Worm (Caenorhabditis elegans) whole organism, late embryonic: ENCODE data around the gene ugt-44.

Experiments used
- C08G9.2 ChIP-seq: sonication (generic microtip); optimal IDR thresholded peaks from 2 replicates; lab custom pipeline; 2016; ENCODE audit warnings: mild to moderate bottlenecking, missing genetic modification characterization, moderate library complexity, missing compliant biosample characterization
- C38D4.7 ChIP-seq: fragments of 200-800 bp; sonication (Bioruptor generic); optimal IDR thresholded peaks from 2 replicates; lab custom pipeline; 2018; ENCODE audit warnings: mild to moderate bottlenecking, missing genetic modification characterization, moderate library complexity, missing compliant biosample characterization
- K02D7.2 ChIP-seq: sonication (generic microtip); optimal IDR thresholded peaks from 2 replicates; lab custom pipeline; 2017; ENCODE audit warnings: mild to moderate bottlenecking, missing genetic modification characterization, missing compliant biosample characterization
- K09A11.1 ChIP-seq: sonication (generic microtip); optimal IDR thresholded peaks from 2 replicates; lab custom pipeline; 2017; ENCODE audit warnings: antibody characterized with exemption, mild to moderate bottlenecking, missing genetic modification characterization, missing compliant biosample characterization; ENCODE audit not compliant: insufficient read depth
- T23F11.4 ChIP-seq: fragments of 200-800 bp; sonication (Bioruptor generic); optimal IDR thresholded peaks from 2 replicates; lab custom pipeline; 2018; ENCODE audit warnings: mild to moderate bottlenecking, missing genetic modification characterization, missing compliant biosample characterization
- ahr-1 ChIP-seq: sonication (generic microtip); optimal IDR thresholded peaks from 2 replicates; lab custom pipeline; 2016; ENCODE audit warnings: missing genetic modification characterization, missing compliant biosample characterization
- ama-1 ChIP-seq: fragments of 150-350 bp; optimal IDR thresholded peaks from 2 replicates; lab custom pipeline; 2014
- ceh-14 ChIP-seq: sonication (generic microtip); optimal IDR thresholded peaks from 2 replicates; lab custom pipeline; 2016; ENCODE audit warnings: missing genotype, missing genetic modification characterization, missing compliant biosample characterization
- ceh-18 ChIP-seq: sonication (generic microtip); optimal IDR thresholded peaks from 2 replicates; lab custom pipeline; 2016; ENCODE audit warnings: missing genetic modification characterization, missing compliant biosample characterization
- ceh-19 ChIP-seq: fragments of 200-800 bp; sonication (Bioruptor generic); optimal IDR thresholded peaks from 2 replicates; lab custom pipeline; 2018; ENCODE audit warnings: mild to moderate bottlenecking, missing genetic modification characterization, missing compliant biosample characterization
- ceh-2 ChIP-seq: sonication (generic microtip); optimal IDR thresholded peaks from 2 replicates; lab custom pipeline; 2016; ENCODE audit warnings: missing genotype, missing genetic modification characterization, missing compliant biosample characterization
- ceh-30 ChIP-seq: fragments of 150-350 bp; optimal IDR thresholded peaks from 2 replicates; lab custom pipeline; 2014; ENCODE audit warnings: missing biosample characterization, missing genetic modification characterization
- ceh-45 ChIP-seq: fragments of 200-800 bp; sonication (Bioruptor generic); IDR thresholded peaks from 2 replicates; pipeline ENCODE4 v1.3.6; 2022; ENCODE audit warnings: missing genetic modification reagents, missing genetic modification characterization, missing compliant biosample characterization
- ceh-48 ChIP-seq: sonication (generic microtip); optimal IDR thresholded peaks from 2 replicates; lab custom pipeline; 2016; ENCODE audit warnings: missing genetic modification characterization, inconsistent platforms, missing compliant biosample characterization
- dmd-4 ChIP-seq: sonication (generic microtip); optimal IDR thresholded peaks from 2 replicates; lab custom pipeline; 2016; ENCODE audit warnings: borderline replicate concordance, missing genetic modification characterization, missing compliant biosample characterization
- elt-2 ChIP-seq: sonication (generic microtip); optimal IDR thresholded peaks from 2 replicates; lab custom pipeline; 2016; ENCODE audit warnings: missing genetic modification reagents, missing genetic modification characterization, missing compliant biosample characterization
- eyg-1 ChIP-seq: sonication (generic microtip); optimal IDR thresholded peaks from 2 replicates; lab custom pipeline; 2016; ENCODE audit warnings: missing genotype, missing genetic modification characterization, missing compliant biosample characterization
- fax-1 ChIP-seq: sonication (generic microtip); optimal IDR thresholded peaks from 2 replicates; lab custom pipeline; 2016; ENCODE audit warnings: missing genotype, missing genetic modification characterization, missing compliant biosample characterization
- fkh-6 ChIP-seq: sonication (generic microtip); optimal IDR thresholded peaks from 2 replicates; lab custom pipeline; 2016; ENCODE audit warnings: missing genetic modification characterization, missing compliant biosample characterization
- gmeb-2 ChIP-seq: sonication (generic microtip); optimal IDR thresholded peaks from 2 replicates; lab custom pipeline; 2016; ENCODE audit warnings: missing genetic modification characterization, inconsistent platforms, missing compliant biosample characterization
- hlh-13 ChIP-seq: fragments of 200-800 bp; sonication (Bioruptor generic); optimal IDR thresholded peaks from 2 replicates; lab custom pipeline; 2018; ENCODE audit warnings: mild to moderate bottlenecking, missing genetic modification characterization, missing compliant biosample characterization
- hlh-15 ChIP-seq: sonication (generic microtip); optimal IDR thresholded peaks from 2 replicates; lab custom pipeline; 2016; ENCODE audit warnings: missing genetic modification characterization, missing compliant biosample characterization
- hlh-30 ChIP-seq: sonication (generic microtip); optimal IDR thresholded peaks from 2 replicates; lab custom pipeline; 2017; ENCODE audit warnings: antibody characterized with exemption, missing genetic modification characterization, missing compliant biosample characterization; ENCODE audit not compliant: insufficient read depth
- hlh-6 ChIP-seq: sonication (generic microtip); optimal IDR thresholded peaks from 2 replicates; lab custom pipeline; 2016; ENCODE audit warnings: missing genotype, missing genetic modification characterization, missing compliant biosample characterization
- hlh-8 ChIP-seq: sonication (generic microtip); optimal IDR thresholded peaks from 2 replicates; lab custom pipeline; 2016; ENCODE audit warnings: missing genotype, missing genetic modification characterization, missing compliant biosample characterization
- lim-6 ChIP-seq: sonication (generic microtip); optimal IDR thresholded peaks from 2 replicates; lab custom pipeline; 2016; ENCODE audit warnings: missing genetic modification characterization, missing compliant biosample characterization
- madf-2 ChIP-seq: sonication (generic microtip); optimal IDR thresholded peaks from 2 replicates; lab custom pipeline; 2017; ENCODE audit warnings: missing genetic modification characterization, missing compliant biosample characterization
- nfya-1 ChIP-seq: sonication (generic microtip); optimal IDR thresholded peaks from 2 replicates; lab custom pipeline; 2017; ENCODE audit warnings: missing genetic modification characterization, mild to moderate bottlenecking, missing compliant biosample characterization, antibody characterized with exemption, moderate library complexity
- nhr-232 ChIP-seq: sonication (generic microtip); optimal IDR thresholded peaks from 2 replicates; lab custom pipeline; 2016; ENCODE audit warnings: missing genetic modification characterization, missing compliant biosample characterization
- npax-4 ChIP-seq: sonication (generic microtip); optimal IDR thresholded peaks from 2 replicates; lab custom pipeline; 2016; ENCODE audit warnings: missing genetic modification characterization, missing compliant biosample characterization
- odd-2 ChIP-seq: sonication (generic microtip); optimal IDR thresholded peaks from 2 replicates; lab custom pipeline; 2017; ENCODE audit warnings: antibody characterized with exemption, mild to moderate bottlenecking, missing genetic modification characterization, missing compliant biosample characterization
- pat-9 ChIP-seq: fragments of 200-800 bp; sonication (Bioruptor generic); optimal IDR thresholded peaks from 2 replicates; lab custom pipeline; 2018; ENCODE audit warnings: mild to moderate bottlenecking, missing genetic modification characterization, moderate library complexity, missing compliant biosample characterization
- pax-1 ChIP-seq: fragments of 150-350 bp; optimal IDR thresholded peaks from 2 replicates; lab custom pipeline; 2014; ENCODE audit warnings: missing biosample characterization, missing genetic modification characterization
- pha-4 ChIP-seq: fragments of 150-350 bp; optimal IDR thresholded peaks from 2 replicates; lab custom pipeline; 2018; ENCODE audit warnings: missing biosample characterization, missing genetic modification reagents, missing genetic modification characterization
- pqm-1 ChIP-seq: sonication (generic microtip); optimal IDR thresholded peaks from 2 replicates; lab custom pipeline; 2016; ENCODE audit warnings: missing genetic modification characterization, missing compliant biosample characterization
- ref-2 ChIP-seq: sonication (generic microtip); optimal IDR thresholded peaks from 2 replicates; lab custom pipeline; 2016; ENCODE audit warnings: missing genetic modification characterization, missing compliant biosample characterization
- rnt-1 ChIP-seq: sonication (generic microtip); optimal IDR thresholded peaks from 2 replicates; lab custom pipeline; 2016; ENCODE audit warnings: missing genetic modification characterization, missing compliant biosample characterization
- sox-2 ChIP-seq: fragments of 200-800 bp; sonication (Bioruptor generic); IDR thresholded peaks from 2 replicates; pipeline ENCODE4 v1.3.6; 2022; ENCODE audit warnings: missing genetic modification reagents, missing genetic modification characterization, missing compliant biosample characterization
- sox-4 ChIP-seq: sonication (generic microtip); optimal IDR thresholded peaks from 2 replicates; lab custom pipeline; 2017; ENCODE audit warnings: mild to moderate bottlenecking, missing genetic modification characterization, inconsistent platforms, missing compliant biosample characterization
- syd-9 ChIP-seq: sonication (generic microtip); optimal IDR thresholded peaks from 2 replicates; lab custom pipeline; 2016; ENCODE audit warnings: mild to moderate bottlenecking, missing genetic modification characterization, moderate library complexity, missing compliant biosample characterization
- tbx-2 ChIP-seq: sonication (generic microtip); optimal IDR thresholded peaks from 2 replicates; lab custom pipeline; 2016; ENCODE audit warnings: missing genetic modification characterization, missing compliant biosample characterization
- tbx-7 ChIP-seq: sonication (generic microtip); optimal IDR thresholded peaks from 2 replicates; lab custom pipeline; 2016; ENCODE audit warnings: missing genotype, missing genetic modification characterization, missing compliant biosample characterization
- ttx-3 ChIP-seq: sonication (generic microtip); optimal IDR thresholded peaks from 2 replicates; lab custom pipeline; 2016; ENCODE audit warnings: missing genetic modification reagents, missing genetic modification characterization, missing compliant biosample characterization
- unc-3 ChIP-seq, 2 experiments: fragments of 200-800 bp in 1 of 2; sonication (Bioruptor generic) in 1 of 2; sonication (generic microtip) in 1 of 2; conservative IDR thresholded peaks in 1 of 2; optimal IDR thresholded peaks in 1 of 2; 2 replicates each; pipeline versions ENCODE4 v1.3.6 to Lab custom; 2016 to 2022; ENCODE audit warnings: missing compliant biosample characterization in 2 of 2, missing genetic modification characterization in 2 of 2, missing genetic modification reagents in 1 of 2
- unc-42 ChIP-seq: sonication (generic microtip); optimal IDR thresholded peaks from 2 replicates; lab custom pipeline; 2016; ENCODE audit warnings: missing genotype, missing genetic modification characterization, missing compliant biosample characterization
- unc-55 ChIP-seq: sonication (generic microtip); optimal IDR thresholded peaks from 2 replicates; lab custom pipeline; 2017; ENCODE audit warnings: missing biosample characterization, missing genetic modification reagents, missing genetic modification characterization
- unc-86 ChIP-seq: sonication (generic microtip); optimal IDR thresholded peaks from 2 replicates; lab custom pipeline; 2016; ENCODE audit warnings: missing genetic modification characterization, missing compliant biosample characterization
- zip-5 ChIP-seq: sonication (generic microtip); optimal IDR thresholded peaks from 2 replicates; lab custom pipeline; 2016; ENCODE audit warnings: missing genetic modification characterization, missing compliant biosample characterization
- ztf-16 ChIP-seq: sonication (generic microtip); optimal IDR thresholded peaks from 2 replicates; lab custom pipeline; 2017; ENCODE audit warnings: missing genetic modification characterization, missing compliant biosample characterization

ugt-44 gene

DNA sequence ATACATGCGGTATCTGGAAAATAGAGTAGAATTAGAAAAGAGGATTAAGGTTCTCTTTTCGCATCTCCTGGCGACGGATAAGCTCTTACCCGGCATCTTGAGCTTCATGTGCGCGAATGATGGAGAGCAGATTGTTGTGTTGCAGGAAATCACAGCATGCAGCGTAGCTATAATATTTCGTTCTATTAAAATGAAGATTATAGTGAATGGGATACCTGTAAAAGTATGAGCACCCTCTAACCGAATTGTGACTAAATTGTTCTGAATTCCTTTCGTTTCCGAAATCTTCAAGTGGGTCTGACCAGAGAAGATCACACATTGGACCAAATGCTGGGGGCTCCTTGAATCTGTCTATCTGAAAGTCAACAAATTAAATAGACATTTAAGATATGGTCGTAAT lies 28.9 kb downstream of the ugt-44 start:
- no peak for TF ChIP-seq nhr-232 (tag; lab: Kevin White, UChicago)
- TF ChIP-seq hlh-8 (tag; lab: Kevin White, UChicago), result no peak
- no peak for TF ChIP-seq ama-1
- TF ChIP-seq ceh-2 (tag; lab: Kevin White, UChicago), result no peak
- TF ChIP-seq ceh-19 (GFP tag; lab: Kevin White, UChicago), result no peak
- TF ChIP-seq K02D7.2, result no peak
- TF ChIP-seq pha-4 (tag; lab: Kevin White, UChicago), result no peak
- TF ChIP-seq K09A11.1 (tag; lab: Kevin White, UChicago), result no peak
- no peak for TF ChIP-seq pqm-1 (tag; lab: Kevin White, UChicago)
- no peak for TF ChIP-seq sox-2 (GFP tag; lab: Robert Waterston, UW)
- TF ChIP-seq ttx-3 (tag; lab: Kevin White, UChicago), result no peak
- no peak for TF ChIP-seq nfya-1 (tag; lab: Kevin White, UChicago)
- no peak for TF ChIP-seq dmd-4
- no peak for TF ChIP-seq eyg-1 (tag; lab: Kevin White, UChicago)
- no peak for TF ChIP-seq ceh-18 (tag; lab: Kevin White, UChicago)
- TF ChIP-seq, all 69 proteins: peak for 0

DNA sequence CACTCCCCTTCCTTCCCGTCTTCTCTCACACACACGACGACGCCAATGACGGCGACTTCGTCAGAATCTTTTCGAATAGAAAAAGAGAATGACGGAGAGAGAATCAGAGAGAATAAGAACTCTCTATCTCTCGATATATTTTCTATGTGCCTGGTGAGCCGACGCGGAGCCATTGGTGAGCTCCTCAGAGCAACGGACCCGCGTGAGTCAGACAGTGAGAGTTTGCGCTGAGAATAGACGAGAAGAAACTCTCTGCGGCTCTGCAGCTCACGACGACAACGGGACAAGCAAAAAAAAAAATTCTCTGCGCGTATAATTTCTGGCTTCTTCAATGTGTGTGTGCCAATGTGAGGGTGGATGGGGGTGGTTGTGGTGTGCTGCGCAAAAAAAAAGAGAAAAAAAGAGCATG lies 30.4 kb downstream of the ugt-44 start:
- TF ChIP-seq hlh-13 (GFP tag; lab: Kevin White, UChicago) (no peak), T23F11.4 (GFP tag; lab: Kevin White, UChicago) (no peak), ceh-18 (tag; lab: Kevin White, UChicago) (peak; percentile 63), hlh-8 (tag; lab: Kevin White, UChicago) (no peak), zip-5 (tag; lab: Kevin White, UChicago) (no peak), tbx-7 (tag; lab: Kevin White, UChicago) (no peak), pat-9 (tag; lab: Kevin White, UChicago) (no peak), hlh-30 (no peak), fax-1 (tag; lab: Kevin White, UChicago) (peak; percentile 36), ceh-48 (tag; lab: Kevin White, UChicago) (no peak), hlh-6 (tag; lab: Kevin White, UChicago) (no peak), lim-6 (tag; lab: Kevin White, UChicago) (no peak), C38D4.7 (GFP tag; lab: Kevin White, UChicago) (no peak), unc-86 (tag; lab: Kevin White, UChicago) (no peak), ceh-2 (tag; lab: Kevin White, UChicago) (no peak), pax-1 (tag; lab: Kevin White, UChicago) (no peak), madf-2 (tag; lab: Kevin White, UChicago) (no peak), tbx-2 (tag; lab: Kevin White, UChicago) (peak; percentile 11), K09A11.1 (tag; lab: Kevin White, UChicago) (no peak), ceh-14 (tag; lab: Kevin White, UChicago) (peak; percentile 49), fkh-6 (no peak), ceh-30 (tag; lab: Kevin White, UChicago) (no peak), elt-2 (no peak), unc-55 (GFP tag; lab: Kevin White, UChicago) (peak; percentile 51), pqm-1 (tag; lab: Kevin White, UChicago) (no peak), nhr-232 (tag; lab: Kevin White, UChicago) (no peak), ztf-16 (tag; lab: Kevin White, UChicago) (no peak), gmeb-2 (no peak), ama-1 (no peak), npax-4 (no peak), ceh-45 (GFP tag; lab: Robert Waterston, UW) (no peak), hlh-15 (tag; lab: Kevin White, UChicago) (no peak), C08G9.2 (tag; lab: Kevin White, UChicago) (no peak), syd-9 (tag; lab: Kevin White, UChicago) (no peak), sox-4 (tag; lab: Kevin White, UChicago) (no peak), unc-42 (tag; lab: Kevin White, UChicago) (peak; percentile 15), ceh-19 (GFP tag; lab: Kevin White, UChicago) (no peak), ahr-1 (tag; lab: Kevin White, UChicago) (no peak), ref-2 (tag; lab: Kevin White, UChicago) (no peak), nfya-1 (tag; lab: Kevin White, UChicago) (peak; percentile 70), odd-2 (no peak), rnt-1 (tag; lab: Kevin White, UChicago) (no peak), eyg-1 (tag; lab: Kevin White, UChicago) (no peak), K02D7.2 (no peak), unc-3 (GFP tag; conservative IDR thresholded peaks at IDR 0.05; lab: Robert Waterston, UW) (no peak), unc-3 (tag; optimal IDR thresholded peaks at IDR 0.05; lab: Kevin White, UChicago) (no peak), sox-2 (GFP tag; lab: Robert Waterston, UW) (no peak)
